Fruit fly (Drosophila melanogaster) whole organism, embryonic: ENCODE measurements around the gene Hpd.

Experiments
- BEAF-32 ChIP-seq: fragments of 200-800 bp; sonication (Bioruptor generic); optimal IDR thresholded peaks from 3 replicates; lab custom pipeline; 2017; ENCODE audit warnings: missing biosample characterization, missing genetic modification characterization, mild to moderate bottlenecking, moderate library complexity, missing genetic modification reagents
- Blimp-1 ChIP-seq: fragments of 200-800 bp; sonication (Bioruptor generic); optimal IDR thresholded peaks from 3 replicates; lab custom pipeline; 2018; ENCODE audit warnings: missing biosample characterization, missing genetic modification characterization, mild to moderate bottlenecking, moderate library complexity, missing genetic modification reagents
- CG11695 ChIP-seq: fragments of 200-800 bp; sonication (Bioruptor generic); IDR thresholded peaks from 3 replicates; pipeline ENCODE4 v1.3.6; 2022; ENCODE audit warnings: missing biosample characterization, missing genetic modification characterization
- CG12071 ChIP-seq: fragments of 200-800 bp; sonication (Bioruptor generic); optimal IDR thresholded peaks from 3 replicates; lab custom pipeline; 2018; ENCODE audit warnings: missing biosample characterization, mild to moderate bottlenecking, missing genetic modification characterization
- CG12299 ChIP-seq: fragments of 200-800 bp; sonication (Bioruptor generic); optimal IDR thresholded peaks from 2 replicates; lab custom pipeline; 2018; ENCODE audit warnings: missing biosample characterization, mild to moderate bottlenecking, missing genetic modification characterization
- CG14965 ChIP-seq: fragments of 200-800 bp; sonication (Bioruptor generic); optimal IDR thresholded peaks from 2 replicates; lab custom pipeline; 2016; ENCODE audit warnings: missing biosample characterization, missing genetic modification characterization, borderline replicate concordance
- CG15479 ChIP-seq: fragments of 200-800 bp; sonication (Bioruptor generic); optimal IDR thresholded peaks from 3 replicates; lab custom pipeline; 2019; ENCODE audit warnings: missing biosample characterization, mild to moderate bottlenecking, missing genetic modification characterization, moderate library complexity
- CG18262 ChIP-seq: fragments of 200-800 bp; optimal IDR thresholded peaks from 3 replicates; lab custom pipeline; 2019; ENCODE audit warnings: missing biosample characterization, mild to moderate bottlenecking, missing genetic modification characterization, moderate library complexity
- CG2116 ChIP-seq: fragments of 200-800 bp; sonication (Bioruptor generic); optimal IDR thresholded peaks from 3 replicates; lab custom pipeline; 2018; ENCODE audit warnings: missing biosample characterization, mild to moderate bottlenecking, missing genetic modification characterization
- CG4617 ChIP-seq: fragments of 200-800 bp; sonication (Bioruptor generic); optimal IDR thresholded peaks from 3 replicates; lab custom pipeline; 2016; ENCODE audit warnings: missing biosample characterization, missing genetic modification characterization, borderline replicate concordance
- CG4707 ChIP-seq: fragments of 200-800 bp; sonication (Bioruptor generic); optimal IDR thresholded peaks from 2 replicates; lab custom pipeline; 2018; ENCODE audit warnings: missing biosample characterization, mild to moderate bottlenecking, missing genetic modification characterization, moderate library complexity
- CG5953 ChIP-seq: fragments of 200-800 bp; sonication (Bioruptor generic); IDR thresholded peaks from 2 replicates; pipeline ENCODE4 v1.3.6; 2022; ENCODE audit warnings: missing biosample characterization, missing genetic modification characterization
- CG6175 ChIP-seq: fragments of 200-800 bp; sonication (Bioruptor generic); IDR thresholded peaks from 3 replicates; pipeline ENCODE4 v1.3.6; 2022; ENCODE audit warnings: missing biosample characterization, missing genetic modification characterization
- CG6854 ChIP-seq: fragments of 200-800 bp; sonication (Bioruptor generic); optimal IDR thresholded peaks from 3 replicates; lab custom pipeline; 2017; ENCODE audit warnings: missing biosample characterization, mild to moderate bottlenecking, missing genetic modification characterization
- CG7745 ChIP-seq: fragments of 200-800 bp; sonication (Bioruptor generic); optimal IDR thresholded peaks from 2 replicates; lab custom pipeline; 2018; ENCODE audit warnings: missing biosample characterization, mild to moderate bottlenecking, missing genetic modification characterization, moderate library complexity
- CG8359 ChIP-seq: fragments of 200-800 bp; sonication (Bioruptor generic); optimal IDR thresholded peaks from 2 replicates; lab custom pipeline; 2017; ENCODE audit warnings: missing biosample characterization, mild to moderate bottlenecking, missing genetic modification characterization, borderline replicate concordance
- D19A ChIP-seq: fragments of 200-800 bp; optimal IDR thresholded peaks from 3 replicates; lab custom pipeline; 2019; ENCODE audit warnings: missing biosample characterization, mild to moderate bottlenecking, missing genetic modification characterization, moderate library complexity
- D19B ChIP-seq: fragments of 200-800 bp; sonication (Bioruptor generic); optimal IDR thresholded peaks from 2 replicates; lab custom pipeline; 2017; ENCODE audit warnings: missing biosample characterization, mild to moderate bottlenecking, missing genetic modification characterization
- Optix ChIP-seq: fragments of 200-800 bp; sonication (Bioruptor generic); IDR thresholded peaks from 3 replicates; pipeline ENCODE4 v1.3.6; 2022; ENCODE audit warnings: missing biosample characterization, missing genetic modification characterization
- Pdp1 ChIP-seq, 2 experiments: fragments of 200-800 bp; sonication (Bioruptor generic); optimal IDR thresholded peaks; 3 replicates each; lab custom pipeline; 2016; ENCODE audit warnings: missing biosample characterization in 2 of 2, missing genetic modification characterization in 2 of 2, mild to moderate bottlenecking in 1 of 2, moderate library complexity in 1 of 2
- Sox100B ChIP-seq: fragments of 200-800 bp; sonication (Bioruptor generic); optimal IDR thresholded peaks from 3 replicates; lab custom pipeline; 2018; ENCODE audit warnings: missing biosample characterization, mild to moderate bottlenecking, missing genetic modification characterization
- Vsx1 ChIP-seq: fragments of 200-800 bp; sonication (Bioruptor generic); optimal IDR thresholded peaks from 2 replicates; lab custom pipeline; 2017; ENCODE audit warnings: missing biosample characterization, mild to moderate bottlenecking, missing genetic modification characterization, missing genetic modification reagents
- al ChIP-seq: fragments of 200-800 bp; sonication (Bioruptor generic); IDR thresholded peaks from 2 replicates; pipeline ENCODE4 v1.3.6; 2022; ENCODE audit warnings: missing biosample characterization, missing genetic modification characterization
- bsh ChIP-seq, 2 experiments: fragments of 200-800 bp; sonication (Bioruptor generic); optimal IDR thresholded peaks; 2 replicates each; lab custom pipeline; 2017 to 2018; ENCODE audit warnings: mild to moderate bottlenecking in 2 of 2, missing biosample characterization in 2 of 2, missing genetic modification characterization in 2 of 2, moderate library complexity in 1 of 2
- caup ChIP-seq: fragments of 200-800 bp; sonication (Bioruptor generic); optimal IDR thresholded peaks from 3 replicates; lab custom pipeline; 2017; ENCODE audit warnings: missing biosample characterization, mild to moderate bottlenecking, missing genetic modification characterization, moderate library complexity; ENCODE audit not compliant: severe bottlenecking
- chinmo ChIP-seq: fragments of 200-800 bp; sonication (Bioruptor generic); IDR thresholded peaks from 4 replicates; pipeline ENCODE4 v1.3.6; 2022; ENCODE audit warnings: missing biosample characterization, missing genetic modification characterization; ENCODE audit not compliant: partially characterized antibody
- dati ChIP-seq: fragments of 200-800 bp; sonication (Bioruptor generic); IDR thresholded peaks from 2 replicates; pipeline ENCODE4 v1.3.6; 2022; ENCODE audit warnings: missing biosample characterization, missing genetic modification characterization
- disco-r ChIP-seq: fragments of 200-800 bp; sonication (Bioruptor generic); optimal IDR thresholded peaks from 2 replicates; lab custom pipeline; 2016; ENCODE audit warnings: missing biosample characterization, missing genetic modification characterization
- eve ChIP-seq, 2 experiments: fragments of >200 bp; optimal IDR thresholded peaks; 2 replicates each; lab custom pipeline; 2017; ENCODE audit warnings: missing biosample characterization in 2 of 2, missing genetic modification characterization in 2 of 2
- fd96Cb ChIP-seq: fragments of 200-800 bp; sonication (Bioruptor generic); optimal IDR thresholded peaks from 2 replicates; lab custom pipeline; 2018; ENCODE audit warnings: missing biosample characterization, mild to moderate bottlenecking, missing genetic modification characterization, moderate library complexity
- fru ChIP-seq: fragments of >200 bp; optimal IDR thresholded peaks from 2 replicates; lab custom pipeline; 2017
- gcm ChIP-seq: fragments of 200-800 bp; sonication (Bioruptor generic); optimal IDR thresholded peaks from 2 replicates; lab custom pipeline; 2019; ENCODE audit warnings: missing biosample characterization, mild to moderate bottlenecking, missing genetic modification characterization, moderate library complexity
- ham ChIP-seq: fragments of 200-800 bp; sonication (Bioruptor generic); IDR thresholded peaks from 2 replicates; pipeline ENCODE4 v1.3.6; 2022; ENCODE audit warnings: missing biosample characterization, missing genetic modification characterization
- hkb ChIP-seq, 2 experiments: fragments of 200-800 bp in 1 of 2; fragments of >200 bp in 1 of 2; sonication (Bioruptor generic) in 1 of 2; IDR thresholded peaks in 1 of 2; optimal IDR thresholded peaks in 1 of 2; 2 replicates each; pipeline versions ENCODE4 v1.3.6 to Lab custom; 2017 to 2022; ENCODE audit warnings: missing biosample characterization in 1 of 2, missing genetic modification characterization in 1 of 2
- lola ChIP-seq, 3 experiments: fragments of >200 bp in 2 of 3; fragments of 200-800 bp in 1 of 3; sonication (Bioruptor generic) in 1 of 3; optimal IDR thresholded peaks; 2 replicates each; lab custom pipeline; 2017 to 2019; ENCODE audit warnings: missing biosample characterization in 3 of 3, missing genetic modification characterization in 3 of 3, mild to moderate bottlenecking in 1 of 3, moderate library complexity in 1 of 3
- mirr ChIP-seq: fragments of 200-800 bp; sonication (Bioruptor generic); optimal IDR thresholded peaks from 3 replicates; lab custom pipeline; 2018; ENCODE audit warnings: missing biosample characterization, mild to moderate bottlenecking, missing genetic modification characterization
- nau ChIP-seq: fragments of 200-800 bp; sonication (Bioruptor generic); optimal IDR thresholded peaks from 3 replicates; lab custom pipeline; 2017; ENCODE audit warnings: missing biosample characterization, mild to moderate bottlenecking, missing genetic modification characterization, missing genetic modification reagents
- oc ChIP-seq: fragments of 200-800 bp; sonication (Bioruptor generic); optimal IDR thresholded peaks from 2 replicates; lab custom pipeline; 2018; ENCODE audit warnings: missing biosample characterization, mild to moderate bottlenecking, missing genetic modification characterization, moderate library complexity
- otp ChIP-seq: fragments of 200-800 bp; sonication (Bioruptor generic); IDR thresholded peaks from 3 replicates; pipeline ENCODE4, ENCODE4 v1.3.6; 2022; ENCODE audit warnings: missing biosample characterization, missing genetic modification characterization
- pb ChIP-seq: fragments of 200-800 bp; sonication (Bioruptor generic); optimal IDR thresholded peaks from 3 replicates; lab custom pipeline; 2016; ENCODE audit warnings: missing biosample characterization, missing genetic modification characterization
- ro ChIP-seq: fragments of 200-800 bp; sonication (Bioruptor generic); IDR thresholded peaks from 2 replicates; pipeline ENCODE4 v1.3.6; 2022; ENCODE audit warnings: missing biosample characterization, missing genetic modification characterization
- sd ChIP-seq: fragments of 200-800 bp; sonication (Bioruptor generic); optimal IDR thresholded peaks from 3 replicates; lab custom pipeline; 2018; ENCODE audit warnings: missing biosample characterization, mild to moderate bottlenecking, missing genetic modification characterization, moderate library complexity
- so ChIP-seq: fragments of 200-800 bp; sonication (Bioruptor generic); IDR thresholded peaks from 3 replicates; pipeline ENCODE4 v1.3.6; 2022; ENCODE audit warnings: missing biosample characterization, missing genetic modification characterization
- sob ChIP-seq: fragments of 200-800 bp; sonication (Bioruptor generic); IDR thresholded peaks from 2 replicates; pipeline ENCODE4 v1.3.6; 2022; ENCODE audit warnings: missing biosample characterization, missing genetic modification characterization
- trh ChIP-seq: fragments of 200-800 bp; sonication (Bioruptor generic); optimal IDR thresholded peaks from 2 replicates; lab custom pipeline; 2016; ENCODE audit warnings: missing biosample characterization, missing genetic modification characterization
- unc-4 ChIP-seq: fragments of 200-800 bp; sonication (Bioruptor generic); IDR thresholded peaks from 2 replicates; pipeline ENCODE4 v1.3.6; 2022; ENCODE audit warnings: missing biosample characterization, missing genetic modification characterization; ENCODE audit not compliant: partially characterized antibody
- zfh2 ChIP-seq: fragments of 200-800 bp; sonication (Bioruptor generic); optimal IDR thresholded peaks from 2 replicates; lab custom pipeline; 2016; ENCODE audit warnings: missing biosample characterization, missing genetic modification characterization

Hpd gene

dm6 chr3L:20473021-20473799 is 33.5 kb upstream of the Hpd start, which contains the start of the genes CG32428 and CG5969 (continued):
- TF ChIP-seq CG2116 (GFP tag; lab: Kevin White, UChicago), result peak; percentile 76
- TF ChIP-seq bsh (GFP tag; optimal IDR thresholded peaks at IDR 0.05; lab: Kevin White, UChicago), result peak in 1 of 2 experiments; percentile 35
- no peak for TF ChIP-seq Vsx1 (GFP tag; lab: Kevin White, UChicago)
- no peak for TF ChIP-seq otp (GFP tag; lab: Robert Waterston, UW)
- TF ChIP-seq CG4707 (GFP tag; lab: Kevin White, UChicago), result no peak
- TF ChIP-seq pb (GFP tag; lab: Kevin White, UChicago), result no peak
- peak; percentile 13 for TF ChIP-seq oc (tag; lab: Kevin White, UChicago)
- no peak for TF ChIP-seq lola (GFP tag; optimal IDR thresholded peaks at IDR 0.05; lab: Kevin White, UChicago)
- TF ChIP-seq gcm (GFP tag; lab: Kevin White, UChicago), result peak; percentile 32
- TF ChIP-seq ro (GFP tag; lab: Robert Waterston, UW), result no peak
- TF ChIP-seq trh, result no peak
- no peak for TF ChIP-seq fru (lab: Kevin White, UChicago)
- TF ChIP-seq CG12299 (tag; lab: Kevin White, UChicago), result peak; percentile 19
- TF ChIP-seq CG4617 (GFP tag; lab: Kevin White, UChicago), result no peak
- no peak for TF ChIP-seq CG6175 (GFP tag; lab: Robert Waterston, UW)
- TF ChIP-seq nau, result no peak
- TF ChIP-seq caup (GFP tag; lab: Kevin White, UChicago), result peak; percentile 65
- TF ChIP-seq so (GFP tag; lab: Robert Waterston, UW), result no peak
- TF ChIP-seq dati (GFP tag; lab: Robert Waterston, UW), result no peak
- no peak for TF ChIP-seq unc-4 (GFP tag; lab: Robert Waterston, UW)
- peak; percentile 29 for TF ChIP-seq mirr
- TF ChIP-seq Blimp-1 (GFP tag; lab: Kevin White, UChicago), result peak; percentile 26
- TF ChIP-seq eve (GFP tag; optimal IDR thresholded peaks at IDR 0.05; lab: Kevin White, UChicago), result no peak
- peak; percentile 24 for TF ChIP-seq D19B
- TF ChIP-seq sob (GFP tag; lab: Robert Waterston, UW), result peak; percentile 65
- peak; percentile 16 for TF ChIP-seq zfh2
- TF ChIP-seq ham (GFP tag; lab: Robert Waterston, UW), result no peak
- TF ChIP-seq fd96Cb (tag; lab: Kevin White, UChicago), result peak; percentile 51
- peak; percentile 52 for TF ChIP-seq Sox100B (GFP tag; lab: Kevin White, UChicago)
- no peak; the same call in 2 of the 3 replicates for TF ChIP-seq CG11695
- TF ChIP-seq chinmo, result peak; percentile 64; the same call in 1 of the 4 replicates
- peak; percentile 59 for TF ChIP-seq D19A
- no peak for TF ChIP-seq CG8359 (GFP tag; lab: Kevin White, UChicago)
- no peak for TF ChIP-seq Optix (GFP tag; lab: Robert Waterston, UW)
- no peak for TF ChIP-seq CG12071 (GFP tag; lab: Kevin White, UChicago)
- peak; percentile 69 for TF ChIP-seq al (GFP tag; lab: Robert Waterston, UW)
- TF ChIP-seq sd (tag; lab: Kevin White, UChicago), result peak; percentile 69
- TF ChIP-seq CG6854 (GFP tag; lab: Kevin White, UChicago), result peak; percentile 7
- no peak for TF ChIP-seq hkb (optimal IDR thresholded peaks at IDR 0.05; lab: Kevin White, UChicago)
- TF ChIP-seq hkb (GFP tag; IDR thresholded peaks at IDR 0.05; lab: Robert Waterston, UW), result peak; percentile 71
- TF ChIP-seq disco-r, result no peak
- TF ChIP-seq CG15479 (GFP tag; lab: Kevin White, UChicago), result peak; percentile 81
- TF ChIP-seq CG14965 (GFP tag; lab: Kevin White, UChicago), result no peak
- TF ChIP-seq BEAF-32 (GFP tag; lab: Kevin White, UChicago), result peak; percentile 52
- TF ChIP-seq CG7745, result no peak
- TF ChIP-seq CG5953 (GFP tag; lab: Robert Waterston, UW), result no peak
- TF ChIP-seq Pdp1 (GFP tag; optimal IDR thresholded peaks at IDR 0.05; lab: Kevin White, UChicago), result no peak
- TF ChIP-seq CG18262 (tag; lab: Kevin White, UChicago), result peak; percentile 54
